Fruit fly (Drosophila melanogaster) S2 (cell line): ENCODE results near the gene Coprox.

Experiments
- CG8478 ChIP-seq: fragments of >200 bp; optimal IDR thresholded peaks from 2 replicates; lab custom pipeline; 2018
- CTCF ChIP-seq, 2 experiments: fragments of >200 bp; optimal IDR thresholded peaks; 2 replicates each; lab custom pipeline; 2018

DNA sequence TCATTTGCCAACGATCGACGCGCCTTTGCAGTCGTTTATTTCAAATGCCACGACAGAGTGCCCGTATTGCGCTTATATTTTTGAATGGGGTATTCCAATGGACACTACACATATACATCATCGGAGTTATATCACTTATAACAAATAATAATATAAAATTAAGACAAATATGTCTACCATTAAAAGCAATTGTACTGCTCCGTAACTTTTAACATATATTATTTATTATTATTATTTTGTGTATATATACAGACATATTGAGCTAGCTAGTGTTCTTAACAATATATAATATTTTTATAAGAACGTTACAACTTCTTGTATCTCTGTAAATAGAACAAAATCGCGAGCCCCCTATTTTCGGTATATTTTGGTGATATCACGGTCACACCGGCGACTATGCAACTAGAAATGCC is at the start of gene Coprox, which contains the start of gene sip2:
- no peak for TF ChIP-seq CG8478
- TF ChIP-seq CTCF (optimal IDR thresholded peaks at IDR 0.05; lab: Kevin White, UChicago): no peak
